Worm (Caenorhabditis elegans) whole organism, mixed stage, embryonic: ENCODE results near the gene hex-5.

Experiments
- drap-1 ChIP-seq: fragments of 200-800 bp; sonication (Bioruptor generic); optimal IDR thresholded peaks from 3 replicates; lab custom pipeline; 2018; ENCODE audit warnings: mild to moderate bottlenecking, missing genetic modification characterization, missing compliant biosample characterization
- elt-1 ChIP-seq: sonication (generic microtip); optimal IDR thresholded peaks from 2 replicates; lab custom pipeline; 2017; ENCODE audit warnings: missing genetic modification characterization, mild to moderate bottlenecking, missing compliant biosample characterization, antibody characterized with exemption, moderate library complexity, borderline replicate concordance; ENCODE audit not compliant: insufficient read depth
- elt-3 ChIP-seq: fragments of 150-350 bp; optimal IDR thresholded peaks from 2 replicates; lab custom pipeline; 2014; ENCODE audit warnings: missing biosample characterization, missing genetic modification characterization
- hlh-1 ChIP-seq: fragments of 150-350 bp; optimal IDR thresholded peaks from 2 replicates; lab custom pipeline; 2014; ENCODE audit warnings: missing biosample characterization, missing genetic modification reagents, missing genetic modification characterization
- lsy-2 ChIP-seq: fragments of 150-350 bp; optimal IDR thresholded peaks from 2 replicates; lab custom pipeline; 2014; ENCODE audit warnings: missing biosample characterization, missing genetic modification characterization
- mep-1 ChIP-seq: fragments of 150-350 bp; optimal IDR thresholded peaks from 2 replicates; lab custom pipeline; 2017; ENCODE audit warnings: missing biosample characterization, missing genetic modification reagents, missing genetic modification characterization, inconsistent platforms
- nhr-237 ChIP-seq: fragments of 150-350 bp; optimal IDR thresholded peaks from 2 replicates; lab custom pipeline; 2014; ENCODE audit warnings: missing biosample characterization, missing genetic modification characterization
- nhr-28 ChIP-seq: fragments of 150-350 bp; optimal IDR thresholded peaks from 2 replicates; lab custom pipeline; 2014; ENCODE audit warnings: missing biosample characterization, missing genetic modification characterization
- pha-4 ChIP-seq: fragments of 150-350 bp; optimal IDR thresholded peaks from 2 replicates; lab custom pipeline; 2018; ENCODE audit warnings: missing biosample characterization, missing genetic modification reagents, missing genetic modification characterization
- snpc-4 ChIP-seq: fragments of 150-350 bp; optimal IDR thresholded peaks from 2 replicates; lab custom pipeline; 2014; ENCODE audit warnings: missing biosample characterization, missing genetic modification characterization
- sptf-1 ChIP-seq: sonication (generic microtip); optimal IDR thresholded peaks from 2 replicates; lab custom pipeline; 2017; ENCODE audit warnings: mild to moderate bottlenecking, missing genetic modification characterization, moderate library complexity, missing compliant biosample characterization
- unc-39 ChIP-seq: fragments of 150-350 bp; optimal IDR thresholded peaks from 2 replicates; lab custom pipeline; 2014; ENCODE audit warnings: missing biosample characterization, missing genetic modification characterization
- unc-62 ChIP-seq: fragments of 150-350 bp; optimal IDR thresholded peaks from 2 replicates; lab custom pipeline; 2014; ENCODE audit warnings: missing biosample characterization, missing genetic modification reagents, missing genetic modification characterization
- ztf-11 ChIP-seq: fragments of 150-350 bp; optimal IDR thresholded peaks from 2 replicates; lab custom pipeline; 2014; ENCODE audit warnings: missing biosample characterization, missing genetic modification characterization

- no peak for TF ChIP-seq elt-3
- no peak for TF ChIP-seq ztf-11
- no peak for TF ChIP-seq lsy-2
- no peak for TF ChIP-seq unc-39 (tag; lab: Kevin White, UChicago)
- no peak for TF ChIP-seq nhr-28
- TF ChIP-seq pha-4 (tag; lab: Kevin White, UChicago): no peak
- no peak for TF ChIP-seq snpc-4 (tag; lab: Kevin White, UChicago)
- no peak for TF ChIP-seq unc-62 (GFP tag; lab: Kevin White, UChicago)
- no peak for TF ChIP-seq elt-1 (tag; lab: Kevin White, UChicago)
- TF ChIP-seq nhr-237: no peak
- TF ChIP-seq mep-1 (tag; lab: Kevin White, UChicago): no peak
- TF ChIP-seq sptf-1 (tag; lab: Kevin White, UChicago): no peak
- TF ChIP-seq hlh-1: no peak
- no peak for TF ChIP-seq drap-1 (GFP tag; lab: Kevin White, UChicago)
These were observed 23.9 kb downstream of the hex-5 start, which contains the start of gene flp-8 for ce11 chrX:14881119-14881518.
